Worm (Caenorhabditis elegans) whole organism, dauer: Measurements from ENCODE around the gene C46E10.3.
"Not testable (repeated sequence)": the region's sequence is repeated elsewhere in the genome, so short reads cannot be mapped to it uniquely, and the experiment has no call there.

Experiments
- unc-62 ChIP-seq: sonication (generic microtip); optimal IDR thresholded peaks from 2 replicates; lab custom pipeline; 2017; ENCODE audit warnings: missing biosample characterization, missing genetic modification reagents, missing genetic modification characterization

C46E10.3 gene

DNA sequence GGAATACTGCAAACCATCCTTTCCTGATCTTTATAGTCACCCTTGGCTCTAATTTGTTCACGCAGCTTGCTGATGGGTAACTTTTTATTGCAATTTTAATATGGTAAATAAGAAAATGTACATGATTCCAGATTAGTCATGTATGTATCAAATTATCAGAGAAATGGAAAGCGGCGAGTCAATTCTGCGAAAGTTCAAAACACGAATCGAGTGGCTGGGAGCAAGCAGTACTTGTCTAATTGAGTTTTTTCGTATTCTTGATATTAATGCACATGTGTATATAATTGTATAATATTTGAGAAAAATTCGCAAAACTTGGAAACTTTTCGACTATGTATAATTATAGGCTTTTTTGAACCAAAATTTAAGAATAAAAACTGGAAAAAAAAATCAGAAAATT is 37.9 kb downstream of the C46E10.3 start, which contains the start of gene T24E12.12:
Gene T24E12.12 (plus strand): TSS at position 281 of the 400 bp plus-strand sequence.
- TF ChIP-seq unc-62 (GFP tag; lab: Kevin White, UChicago) = no peak

DNA sequence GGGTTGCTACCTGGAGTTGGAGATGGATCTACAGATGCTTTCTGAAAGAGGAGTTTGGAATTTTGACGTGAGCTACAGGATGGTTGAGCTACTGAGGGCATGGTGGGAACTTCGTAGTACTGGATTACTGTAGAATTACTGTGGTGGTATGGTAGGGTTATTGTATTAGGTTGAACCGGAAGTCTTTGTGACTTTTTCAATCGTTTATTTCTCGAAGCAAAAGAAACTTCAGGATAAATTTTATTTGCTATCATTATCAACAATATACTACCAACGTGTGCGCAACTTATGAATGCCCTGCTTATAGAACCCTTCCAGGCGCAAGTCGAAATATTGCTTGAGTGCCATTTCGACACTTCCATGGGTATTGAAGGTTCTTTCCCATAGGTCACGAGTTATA is 40.5 kb downstream of the C46E10.3 start, which contains the start of gene T24E12.6:
Gene T24E12.6 (minus strand): TSS at position 101 of the 400 bp plus-strand sequence.
- TF ChIP-seq unc-62 (GFP tag; lab: Kevin White, UChicago) = not testable (repeated sequence)

DNA sequence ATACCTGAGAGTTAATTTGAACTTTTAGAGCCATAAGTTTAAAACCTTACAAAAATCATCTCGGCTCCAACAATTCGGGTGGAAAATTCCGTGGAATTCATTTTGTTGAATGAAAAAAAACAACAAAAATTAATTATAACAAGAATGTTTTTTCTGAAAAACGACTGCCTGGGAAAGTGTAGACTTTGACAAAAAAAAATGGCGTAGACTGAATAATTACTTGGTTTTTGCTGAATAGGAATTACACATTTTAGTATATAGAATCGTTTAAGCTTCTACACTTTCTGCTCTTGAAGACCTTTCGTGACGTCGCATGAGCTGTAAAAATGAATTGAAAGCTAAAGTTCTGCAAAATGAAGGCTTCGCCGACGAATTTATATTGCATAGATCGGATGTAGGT is 43.4 kb downstream of the C46E10.3 start, which contains the start of gene srx-112:
Gene srx-112 (minus strand): TSS at position 101 of the 400 bp plus-strand sequence.
- TF ChIP-seq unc-62 (GFP tag; lab: Kevin White, UChicago) = no peak

DNA sequence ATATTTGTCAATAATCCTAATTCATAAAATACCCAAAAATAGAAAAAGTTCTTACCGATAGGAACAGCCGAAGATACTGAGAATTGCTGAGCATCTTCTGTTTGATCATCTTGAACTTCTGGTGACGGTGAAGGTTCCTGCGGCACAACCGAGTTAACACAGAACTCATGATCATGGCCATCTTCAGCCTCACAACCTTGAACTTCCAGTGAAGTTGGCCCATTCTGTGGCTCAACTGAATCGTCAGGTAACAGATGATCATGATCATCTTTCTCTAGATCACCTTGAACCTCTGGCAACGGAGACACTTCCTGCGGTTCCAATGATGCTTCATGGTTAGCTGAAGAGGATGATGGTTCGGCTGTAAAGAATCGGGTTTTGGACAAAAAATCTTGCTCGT is 50.5 kb downstream of the C46E10.3 start:
- TF ChIP-seq unc-62 (GFP tag; lab: Kevin White, UChicago) = no peak
